Fruit fly (Drosophila melanogaster) whole organism, prepupa: ENCODE measurements around the gene CG43336.

Source experiments
- Blimp-1 ChIP-seq: fragments of 200-800 bp; sonication (Bioruptor generic); optimal IDR thresholded peaks from 3 replicates; lab custom pipeline; 2017; ENCODE audit warnings: missing biosample characterization, missing genetic modification characterization, mild to moderate bottlenecking, moderate library complexity, missing genetic modification reagents
- CG10631 ChIP-seq: fragments of 200-800 bp; sonication (Bioruptor generic); optimal IDR thresholded peaks from 2 replicates; lab custom pipeline; 2016; ENCODE audit warnings: missing biosample characterization, missing genetic modification characterization
- CG10669 ChIP-seq: fragments of 200-800 bp; sonication (Bioruptor generic); optimal IDR thresholded peaks from 3 replicates; lab custom pipeline; 2018; ENCODE audit warnings: missing biosample characterization, mild to moderate bottlenecking, missing genetic modification characterization, moderate library complexity
- CG11294 ChIP-seq: fragments of 200-800 bp; sonication (Bioruptor generic); IDR thresholded peaks from 2 replicates; pipeline ENCODE4 v1.3.6; 2022; ENCODE audit warnings: missing biosample characterization, missing genetic modification characterization
- CG15336 ChIP-seq: fragments of 200-800 bp; sonication (Bioruptor generic); IDR thresholded peaks from 2 replicates; pipeline ENCODE4 v1.3.6; 2022; ENCODE audit warnings: missing biosample characterization, missing genetic modification characterization
- CG1621 ChIP-seq: fragments of 200-800 bp; sonication (Bioruptor generic); optimal IDR thresholded peaks from 3 replicates; lab custom pipeline; 2018; ENCODE audit warnings: missing biosample characterization, mild to moderate bottlenecking, missing genetic modification characterization
- CG3032 ChIP-seq: fragments of 200-800 bp; optimal IDR thresholded peaks from 2 replicates; lab custom pipeline; 2019; ENCODE audit warnings: missing biosample characterization, mild to moderate bottlenecking, missing genetic modification characterization, moderate library complexity
- CG31627 ChIP-seq: fragments of 200-800 bp; sonication (Bioruptor generic); optimal IDR thresholded peaks from 3 replicates; lab custom pipeline; 2016; ENCODE audit warnings: missing biosample characterization, missing genetic modification characterization
- CG32006 ChIP-seq: fragments of 200-800 bp; sonication (Bioruptor generic); optimal IDR thresholded peaks from 3 replicates; lab custom pipeline; 2017; ENCODE audit warnings: missing biosample characterization, mild to moderate bottlenecking, missing genetic modification characterization
- CG3919 ChIP-seq: fragments of 200-800 bp; sonication (Bioruptor generic); optimal IDR thresholded peaks from 3 replicates; lab custom pipeline; 2016; ENCODE audit warnings: missing biosample characterization, missing genetic modification characterization
- CG6163 ChIP-seq: fragments of 200-800 bp; sonication (Bioruptor generic); IDR thresholded peaks from 3 replicates; pipeline ENCODE4 v1.3.6; 2022; ENCODE audit warnings: missing biosample characterization, missing genetic modification characterization
- CG6792 ChIP-seq: fragments of 200-800 bp; sonication (Bioruptor generic); optimal IDR thresholded peaks from 3 replicates; lab custom pipeline; 2016; ENCODE audit warnings: missing biosample characterization, missing genetic modification characterization
- CG6808 ChIP-seq: fragments of 200-800 bp; sonication (Bioruptor generic); optimal IDR thresholded peaks from 3 replicates; lab custom pipeline; 2017; ENCODE audit warnings: missing biosample characterization, missing genetic modification characterization, mild to moderate bottlenecking, moderate library complexity, missing genetic modification reagents
- CG8119 ChIP-seq: fragments of 200-800 bp; sonication (Bioruptor generic); IDR thresholded peaks from 3 replicates; pipeline ENCODE4 v1.3.6; 2022; ENCODE audit warnings: missing biosample characterization, missing genetic modification characterization
- CG8319 ChIP-seq: fragments of 200-800 bp; sonication (Bioruptor generic); optimal IDR thresholded peaks from 3 replicates; lab custom pipeline; 2016; ENCODE audit warnings: missing biosample characterization, missing genetic modification characterization
- CG8632 ChIP-seq: fragments of 200-800 bp; sonication (Bioruptor generic); optimal IDR thresholded peaks from 3 replicates; lab custom pipeline; 2016; ENCODE audit warnings: missing biosample characterization, missing genetic modification characterization
- Eip78C ChIP-seq: fragments of 200-800 bp; sonication (Bioruptor generic); peaks from one replicate; lab custom pipeline; 2016; ENCODE audit warnings: missing biosample characterization, missing genetic modification characterization
- Eip93F ChIP-seq: fragments of 200-800 bp; sonication (Bioruptor generic); optimal IDR thresholded peaks from 2 replicates; lab custom pipeline; 2016; ENCODE audit warnings: missing biosample characterization, mild to moderate bottlenecking, missing genetic modification characterization
- Ets21C ChIP-seq: fragments of 200-800 bp; sonication (Bioruptor generic); optimal IDR thresholded peaks from 3 replicates; lab custom pipeline; 2016; ENCODE audit warnings: missing biosample characterization, missing genetic modification characterization
- Gug ChIP-seq: fragments of 200-800 bp; sonication (Bioruptor generic); IDR thresholded peaks from 2 replicates; pipeline ENCODE4 v1.3.6; 2022; ENCODE audit warnings: missing biosample characterization, missing genetic modification characterization
- Hr38 ChIP-seq: sonication (Bioruptor generic); optimal IDR thresholded peaks from 2 replicates; lab custom pipeline; 2016; ENCODE audit warnings: missing biosample characterization, missing genetic modification characterization
- Hr39 ChIP-seq: fragments of 200-800 bp; sonication (Bioruptor generic); optimal IDR thresholded peaks from 2 replicates; lab custom pipeline; 2016; ENCODE audit warnings: missing biosample characterization, missing genetic modification characterization
- Met ChIP-seq: fragments of 200-800 bp; sonication (Bioruptor generic); optimal IDR thresholded peaks from 3 replicates; lab custom pipeline; 2016; ENCODE audit warnings: missing biosample characterization, missing genetic modification characterization
- OdsH ChIP-seq: fragments of 200-800 bp; sonication (Bioruptor generic); optimal IDR thresholded peaks from 3 replicates; lab custom pipeline; 2016; ENCODE audit warnings: missing biosample characterization, missing genetic modification characterization
- Smox ChIP-seq: fragments of 200-800 bp; sonication (Bioruptor generic); optimal IDR thresholded peaks from 3 replicates; lab custom pipeline; 2016; ENCODE audit warnings: missing biosample characterization, missing genetic modification characterization
- Sox14 ChIP-seq: fragments of 200-800 bp; sonication (Bioruptor generic); optimal IDR thresholded peaks from 3 replicates; lab custom pipeline; 2016; ENCODE audit warnings: missing biosample characterization, missing genetic modification characterization
- cyc ChIP-seq: fragments of 200-800 bp; sonication (Bioruptor generic); optimal IDR thresholded peaks from 3 replicates; lab custom pipeline; 2016; ENCODE audit warnings: missing biosample characterization, missing genetic modification characterization
- dac ChIP-seq: fragments of 200-800 bp; sonication (Bioruptor generic); optimal IDR thresholded peaks from 2 replicates; lab custom pipeline; 2017; ENCODE audit warnings: missing biosample characterization, mild to moderate bottlenecking, missing genetic modification characterization
- dsx ChIP-seq: fragments of 200-800 bp; optimal IDR thresholded peaks from 3 replicates; lab custom pipeline; 2019; ENCODE audit warnings: missing biosample characterization, mild to moderate bottlenecking, missing genetic modification characterization, moderate library complexity; ENCODE audit not compliant: poor library complexity, severe bottlenecking
- eg ChIP-seq: fragments of 200-800 bp; sonication (Bioruptor generic); IDR thresholded peaks from 3 replicates; pipeline ENCODE4 v1.3.6; 2022; ENCODE audit warnings: missing biosample characterization, missing genetic modification characterization
- esn ChIP-seq: fragments of 200-800 bp; sonication (Bioruptor generic); optimal IDR thresholded peaks from 2 replicates; lab custom pipeline; 2016; ENCODE audit warnings: missing biosample characterization, mild to moderate bottlenecking, missing genetic modification characterization, moderate library complexity
- lz ChIP-seq: fragments of 200-800 bp; sonication (Bioruptor generic); optimal IDR thresholded peaks from 3 replicates; lab custom pipeline; 2016; ENCODE audit warnings: missing biosample characterization, missing genetic modification characterization
- net ChIP-seq: fragments of 200-800 bp; sonication (Bioruptor generic); optimal IDR thresholded peaks from 3 replicates; lab custom pipeline; 2016; ENCODE audit warnings: missing biosample characterization, missing genetic modification characterization
- spab ChIP-seq: fragments of 200-800 bp; sonication (Bioruptor generic); optimal IDR thresholded peaks from 2 replicates; lab custom pipeline; 2017; ENCODE audit warnings: missing biosample characterization, mild to moderate bottlenecking, missing genetic modification characterization, missing genetic modification reagents
- ss ChIP-seq, 2 experiments: fragments of 200-800 bp; sonication (Bioruptor generic); optimal IDR thresholded peaks; 2 replicates in 1 of 2; 3 replicates in 1 of 2; lab custom pipeline; 2017 to 2018; ENCODE audit warnings: mild to moderate bottlenecking in 2 of 2, missing biosample characterization in 2 of 2, missing genetic modification characterization in 2 of 2, moderate library complexity in 1 of 2
- svp ChIP-seq: fragments of 200-800 bp; sonication (Bioruptor generic); peaks from one replicate; lab custom pipeline; 2016; ENCODE audit warnings: missing biosample characterization, missing genetic modification characterization
- topi ChIP-seq: fragments of 200-800 bp; sonication (Bioruptor generic); optimal IDR thresholded peaks from 3 replicates; lab custom pipeline; 2016; ENCODE audit warnings: missing biosample characterization, missing genetic modification characterization
- vri ChIP-seq: fragments of 200-800 bp; sonication (Bioruptor generic); optimal IDR thresholded peaks from 3 replicates; lab custom pipeline; 2016; ENCODE audit warnings: missing biosample characterization, mild to moderate bottlenecking, missing genetic modification characterization

Gene CG43336

DNA sequence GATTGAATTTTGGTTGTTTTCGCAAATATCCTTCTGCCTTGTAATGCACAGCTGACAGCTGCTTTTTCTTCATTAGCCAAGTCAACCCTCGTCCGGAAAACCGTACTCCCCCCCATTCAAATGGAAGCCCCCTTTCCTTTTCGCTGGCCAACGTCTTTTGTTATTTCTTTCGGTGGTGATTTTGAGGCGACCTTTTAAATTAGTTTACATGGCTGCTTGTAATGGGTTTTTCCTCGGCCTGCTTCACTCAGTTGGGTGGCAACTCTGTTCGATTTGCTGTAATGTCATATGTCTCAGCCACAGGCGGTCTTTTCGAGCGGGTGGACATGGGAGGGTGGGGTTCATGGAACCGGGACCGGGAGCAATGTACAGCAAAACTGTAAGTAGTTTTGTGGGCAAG, 23.5 kb downstream of the CG43336 start:
- TF ChIP-seq CG31627 (GFP tag; lab: Kevin White, UChicago) (no peak), Smox (GFP tag; lab: Kevin White, UChicago) (no peak), CG6808 (GFP tag; lab: Kevin White, UChicago) (no peak), spab (GFP tag; lab: Kevin White, UChicago) (no peak), CG3919 (GFP tag; lab: Kevin White, UChicago) (no peak), CG8319 (GFP tag; lab: Kevin White, UChicago) (no peak), Met (no peak), OdsH (no peak), Blimp-1 (GFP tag; lab: Kevin White, UChicago) (no peak), Gug (GFP tag; lab: Robert Waterston, UW) (no peak), CG6792 (GFP tag; lab: Kevin White, UChicago) (no peak), Hr38 (no peak), topi (no peak), CG10669 (GFP tag; lab: Kevin White, UChicago) (no peak), Sox14 (GFP tag; lab: Kevin White, UChicago) (no peak), net (no peak), lz (GFP tag; lab: Kevin White, UChicago) (no peak)

dm6 chr3R:15664321-15665172, 27.6 kb downstream of the CG43336 start:
- TF ChIP-seq CG6163 (GFP tag; lab: Robert Waterston, UW) (0 out of 3 replicates have a peak, but pooled peaks have one; percentile 23), eg (GFP tag; lab: Robert Waterston, UW) (0 out of 3 replicates have a peak, but pooled peaks have one; percentile 9), dac (no peak), CG15336 (no peak), CG32006 (GFP tag; lab: Kevin White, UChicago) (peak; percentile 1), Eip78C (peak; percentile 29)
- TF ChIP-seq, all 60 proteins: peak for 4

DNA sequence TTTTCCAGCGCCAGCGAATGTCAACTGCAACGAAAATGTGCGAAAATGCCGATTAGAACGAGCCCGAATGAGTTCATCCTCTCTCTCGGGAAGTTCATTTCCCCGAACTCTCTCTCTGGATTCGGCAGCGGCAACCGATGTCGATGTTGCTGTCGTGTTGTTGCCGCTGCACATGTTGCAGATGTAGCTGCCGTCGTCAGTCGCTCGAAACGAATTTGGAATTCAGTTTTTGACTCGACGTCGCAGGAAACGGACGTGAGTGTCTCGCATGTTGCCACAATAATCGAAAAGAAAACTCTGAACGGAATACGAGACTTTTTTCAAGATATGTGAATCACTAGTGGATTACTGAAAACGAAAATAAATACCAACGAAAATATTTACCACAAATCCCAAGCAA, 29.0 kb downstream of the CG43336 start, which contains the start of gene pxb:
pxb (plus strand) TSS at position 222 of the 400 bp plus-strand sequence.
- TF ChIP-seq CG3919 (GFP tag; lab: Kevin White, UChicago) (peak; percentile 52), CG8632 (GFP tag; lab: Kevin White, UChicago) (no peak), dac (no peak), Eip78C (peak; percentile 42), CG8319 (GFP tag; lab: Kevin White, UChicago) (no peak), CG10631 (no peak), eg (GFP tag; lab: Robert Waterston, UW) (peak; percentile 61; the same call in 2 of the 3 replicates), Blimp-1 (GFP tag; lab: Kevin White, UChicago) (no peak), Eip93F (GFP tag; lab: Kevin White, UChicago) (no peak), net (no peak), CG11294 (GFP tag; lab: Robert Waterston, UW) (no peak), CG3032 (tag; lab: Kevin White, UChicago) (no peak), svp (peak; percentile 27), esn (GFP tag; lab: Kevin White, UChicago) (peak; percentile 17), cyc (no peak), Ets21C (GFP tag; lab: Kevin White, UChicago) (no peak), Hr39 (GFP tag; lab: Kevin White, UChicago) (no peak), CG10669 (GFP tag; lab: Kevin White, UChicago) (no peak), vri (peak; percentile 38), CG6163 (GFP tag; lab: Robert Waterston, UW) (peak; percentile 66), CG1621 (no peak), dsx (GFP tag; lab: Kevin White, UChicago) (peak; percentile 39), ss (GFP tag; optimal IDR thresholded peaks at IDR 0.05; lab: Kevin White, UChicago) (peak in 1 of 2 experiments; percentile 2), CG15336 (peak; percentile 55), CG8119 (GFP tag; lab: Robert Waterston, UW) (peak; percentile 32; the same call in 1 of the 3 replicates)
